Worm (Caenorhabditis elegans) whole organism, L4 larva: Measurements from ENCODE around the gene lyst-1.

Experiments
- F49E8.2 ChIP-seq: sonication (generic microtip); optimal IDR thresholded peaks from 2 replicates; lab custom pipeline; 2016; ENCODE audit warnings: missing compliant biosample characterization, mild to moderate bottlenecking, missing genetic modification characterization, borderline replicate concordance
- R02D3.7 ChIP-seq: fragments of 150-350 bp; sonication (generic microtip); optimal IDR thresholded peaks from 3 replicates; lab custom pipeline; 2014; ENCODE audit warnings: missing biosample characterization, missing genetic modification characterization
- T20F7.1 ChIP-seq: fragments of 200-800 bp; sonication (Bioruptor generic); optimal IDR thresholded peaks from 2 replicates; lab custom pipeline; 2018; ENCODE audit warnings: mild to moderate bottlenecking, missing genetic modification characterization, missing compliant biosample characterization
- Y105C5A.15 ChIP-seq: fragments of 200-800 bp; sonication (Bioruptor generic); IDR thresholded peaks from 2 replicates; pipeline ENCODE4 v1.3.6; 2022; ENCODE audit warnings: missing genetic modification characterization, missing compliant biosample characterization
- Y48G9A.11 ChIP-seq: fragments of 200-800 bp; sonication (Bioruptor generic); IDR thresholded peaks from 2 replicates; pipeline ENCODE4 v1.3.6; 2022; ENCODE audit warnings: missing genetic modification reagents, missing genetic modification characterization, missing compliant biosample characterization
- Y5F2A.4 ChIP-seq: fragments of 200-800 bp; sonication (Bioruptor generic); optimal IDR thresholded peaks from 2 replicates; lab custom pipeline; 2018; ENCODE audit warnings: mild to moderate bottlenecking, missing genetic modification characterization, missing compliant biosample characterization
- ZK546.5 ChIP-seq, 2 experiments: sonication (generic microtip); optimal IDR thresholded peaks; 2 replicates each; lab custom pipeline; 2017; ENCODE audit warnings: missing biosample characterization in 2 of 2, missing genetic modification characterization in 2 of 2
- aha-1 ChIP-seq: fragments of 150-350 bp; peaks from one replicate; lab custom pipeline; 2014; ENCODE audit warnings: missing biosample characterization, missing genetic modification characterization
- aly-2 ChIP-seq: sonication (generic microtip); optimal IDR thresholded peaks from 2 replicates; lab custom pipeline; 2018; ENCODE audit warnings: missing biosample characterization, missing genetic modification characterization
- arid-1 ChIP-seq: fragments of 200-800 bp; sonication (Bioruptor generic); conservative IDR thresholded peaks from 2 replicates; pipeline ENCODE4 v1.3.6; 2022; ENCODE audit warnings: missing genetic modification reagents, missing genetic modification characterization, missing compliant biosample characterization
- attf-4 ChIP-seq: sonication (generic microtip); optimal IDR thresholded peaks from 3 replicates; lab custom pipeline; 2017; ENCODE audit warnings: missing biosample characterization, missing genetic modification characterization
- ceh-28 ChIP-seq: fragments of 150-350 bp; optimal IDR thresholded peaks from 2 replicates; lab custom pipeline; 2014; ENCODE audit warnings: missing biosample characterization, missing genetic modification reagents, missing genetic modification characterization
- ceh-32 ChIP-seq: sonication (generic microtip); optimal IDR thresholded peaks from 2 replicates; lab custom pipeline; 2016; ENCODE audit warnings: mild to moderate bottlenecking, missing genetic modification characterization, missing compliant biosample characterization; ENCODE audit not compliant: poor library complexity
- ctbp-1 ChIP-seq: fragments of 200-800 bp; sonication (Bioruptor generic); IDR thresholded peaks from 2 replicates; pipeline ENCODE4 v1.3.6; 2022; ENCODE audit warnings: missing genetic modification reagents, missing genetic modification characterization, missing compliant biosample characterization
- daf-12 ChIP-seq: fragments of 150-350 bp; optimal IDR thresholded peaks from 2 replicates; lab custom pipeline; 2014; ENCODE audit warnings: missing biosample characterization, missing genetic modification reagents, missing genetic modification characterization
- daf-19 ChIP-seq: fragments of 200-800 bp; sonication (Bioruptor generic); conservative IDR thresholded peaks from 2 replicates; pipeline ENCODE4 v1.3.6; 2022; ENCODE audit warnings: missing genetic modification characterization, missing compliant biosample characterization
- daf-8 ChIP-seq: fragments of 200-800 bp; sonication (Bioruptor generic); IDR thresholded peaks from 2 replicates; pipeline ENCODE4 v1.3.6; 2022; ENCODE audit warnings: missing genetic modification characterization, missing compliant biosample characterization
- dmd-8 ChIP-seq: fragments of 200-800 bp; sonication (Bioruptor generic); IDR thresholded peaks from 2 replicates; pipeline ENCODE4 v1.3.6; 2022; ENCODE audit warnings: missing genetic modification characterization, missing compliant biosample characterization
- duxl-1 ChIP-seq: sonication (generic microtip); optimal IDR thresholded peaks from 2 replicates; lab custom pipeline; 2016; ENCODE audit warnings: mild to moderate bottlenecking, missing genetic modification characterization, moderate library complexity, missing compliant biosample characterization; ENCODE audit not compliant: poor library complexity
- fkh-10 ChIP-seq: fragments of 150-350 bp; optimal IDR thresholded peaks from 2 replicates; lab custom pipeline; 2014; ENCODE audit warnings: missing biosample characterization, missing genetic modification reagents, missing genetic modification characterization
- hmg-1.1 ChIP-seq: fragments of 200-800 bp; sonication (Bioruptor generic); IDR thresholded peaks from 2 replicates; pipeline ENCODE4 v1.3.6; 2022; ENCODE audit warnings: missing genetic modification reagents, missing genetic modification characterization, missing compliant biosample characterization
- lin-13 ChIP-seq: fragments of 150-350 bp; optimal IDR thresholded peaks from 2 replicates; lab custom pipeline; 2014; ENCODE audit warnings: missing biosample characterization, missing genetic modification reagents, missing genetic modification characterization
- lir-3 ChIP-seq: sonication (generic microtip); optimal IDR thresholded peaks from 2 replicates; lab custom pipeline; 2016; ENCODE audit warnings: mild to moderate bottlenecking, missing genetic modification characterization, missing compliant biosample characterization
- lsy-2 ChIP-seq, 2 experiments: fragments of 150-350 bp in 1 of 2; sonication (generic microtip) in 1 of 2; optimal IDR thresholded peaks; 2 replicates each; lab custom pipeline; 2014 to 2017; ENCODE audit warnings: missing biosample characterization in 2 of 2, missing genetic modification characterization in 2 of 2
- madf-5 ChIP-seq, 2 experiments: fragments of 200-800 bp; sonication (Bioruptor generic); IDR thresholded peaks; 2 replicates each; pipeline ENCODE4 v1.3.6; 2022; ENCODE audit warnings: missing compliant biosample characterization in 2 of 2, missing genetic modification characterization in 2 of 2
- madf-9 ChIP-seq: fragments of 200-800 bp; sonication (Bioruptor generic); conservative IDR thresholded peaks from 2 replicates; pipeline ENCODE4 v1.3.6; 2022; ENCODE audit warnings: missing genetic modification reagents, missing genetic modification characterization, missing compliant biosample characterization
- mdl-1 ChIP-seq, 2 experiments: fragments of 150-350 bp in 1 of 2; sonication (generic microtip) in 1 of 2; optimal IDR thresholded peaks; 2 replicates each; lab custom pipeline; 2014 to 2017; ENCODE audit warnings: missing biosample characterization in 2 of 2, missing genetic modification characterization in 2 of 2
- mdt-29 ChIP-seq: fragments of 200-800 bp; sonication (Bioruptor generic); IDR thresholded peaks from 2 replicates; pipeline ENCODE4 v1.3.6; 2022; ENCODE audit warnings: missing genetic modification reagents, missing genetic modification characterization, missing compliant biosample characterization
- mes-2 ChIP-seq: sonication (generic microtip); optimal IDR thresholded peaks from 2 replicates; lab custom pipeline; 2016; ENCODE audit warnings: missing genotype, mild to moderate bottlenecking, missing genetic modification characterization, missing compliant biosample characterization; ENCODE audit not compliant: poor library complexity, severe bottlenecking
- mxl-3 ChIP-seq: fragments of 200-800 bp; sonication (Bioruptor generic); optimal IDR thresholded peaks from 2 replicates; lab custom pipeline; 2018; ENCODE audit warnings: mild to moderate bottlenecking, missing genetic modification characterization, missing compliant biosample characterization
- nhr-28 ChIP-seq: fragments of 150-350 bp; optimal IDR thresholded peaks from 2 replicates; lab custom pipeline; 2014; ENCODE audit warnings: missing biosample characterization, missing genetic modification characterization
- nhr-6 ChIP-seq: fragments of 150-350 bp; optimal IDR thresholded peaks from 2 replicates; lab custom pipeline; 2014; ENCODE audit warnings: missing biosample characterization, missing genetic modification characterization
- nhr-77 ChIP-seq: fragments of 150-350 bp; optimal IDR thresholded peaks from 2 replicates; lab custom pipeline; 2014; ENCODE audit warnings: missing biosample characterization, missing genetic modification characterization
- sdz-12 ChIP-seq: fragments of 200-800 bp; sonication (Bioruptor generic); optimal IDR thresholded peaks from 2 replicates; lab custom pipeline; 2018; ENCODE audit warnings: mild to moderate bottlenecking, missing genetic modification characterization, missing compliant biosample characterization
- skn-1 ChIP-seq: fragments of 150-350 bp; optimal IDR thresholded peaks from 2 replicates; lab custom pipeline; 2014; ENCODE audit warnings: missing biosample characterization, missing genetic modification characterization
- snpc-4 ChIP-seq: fragments of 150-350 bp; optimal IDR thresholded peaks from 2 replicates; lab custom pipeline; 2014; ENCODE audit warnings: missing biosample characterization, missing genetic modification characterization
- spr-1 ChIP-seq: sonication (generic microtip); optimal IDR thresholded peaks from 2 replicates; lab custom pipeline; 2016; ENCODE audit warnings: mild to moderate bottlenecking, missing genetic modification characterization, missing compliant biosample characterization
- spr-3 ChIP-seq: fragments of 200-800 bp; sonication (Bioruptor generic); optimal IDR thresholded peaks from 2 replicates; lab custom pipeline; 2018; ENCODE audit warnings: mild to moderate bottlenecking, missing genetic modification characterization, missing compliant biosample characterization
- tag-97 ChIP-seq: fragments of 200-800 bp; sonication (Bioruptor generic); IDR thresholded peaks from 2 replicates; pipeline ENCODE4 v1.3.6; 2022; ENCODE audit warnings: missing genetic modification characterization, missing compliant biosample characterization
- tra-1 ChIP-seq: fragments of 200-800 bp; sonication (Bioruptor generic); IDR thresholded peaks from 2 replicates; pipeline ENCODE4 v1.3.6; 2022; ENCODE audit warnings: missing genetic modification reagents, missing genetic modification characterization, missing compliant biosample characterization
- unc-130 ChIP-seq: sonication (generic microtip); optimal IDR thresholded peaks from 2 replicates; lab custom pipeline; 2016; ENCODE audit warnings: missing genetic modification reagents, missing genetic modification characterization, missing compliant biosample characterization
- unc-39 ChIP-seq: sonication (generic microtip); optimal IDR thresholded peaks from 2 replicates; lab custom pipeline; 2017; ENCODE audit warnings: missing biosample characterization, missing genetic modification characterization
- zip-11 ChIP-seq: fragments of 200-800 bp; sonication (Bioruptor generic); IDR thresholded peaks from 2 replicates; pipeline ENCODE4 v1.3.6; 2022; ENCODE audit warnings: missing genetic modification characterization, missing compliant biosample characterization
- zip-2 ChIP-seq: fragments of 150-350 bp; optimal IDR thresholded peaks from 2 replicates; lab custom pipeline; 2014; ENCODE audit warnings: missing biosample characterization, missing genetic modification characterization
- ztf-7 ChIP-seq: fragments of 150-350 bp; optimal IDR thresholded peaks from 2 replicates; lab custom pipeline; 2014; ENCODE audit warnings: missing biosample characterization, missing genetic modification characterization

lyst-1 gene

ce11 chrX:12145919-12146318 is 5.0 kb upstream of the lyst-1 start (continued):
- no peak for TF ChIP-seq dmd-8 (GFP tag; lab: Robert Waterston, UW)
- no peak for TF ChIP-seq spr-1 (tag; lab: Kevin White, UChicago)

ce11 chrX:12143693-12144092 is 2.7 kb upstream of the lyst-1 start, which contains the start of gene M153.5:
TSS of gene M153.5 (plus strand) at chrX:12143993.
- no peak for TF ChIP-seq lir-3 (tag; lab: Kevin White, UChicago)
- no peak for TF ChIP-seq madf-9 (GFP tag; lab: Robert Waterston, UW)
- no peak for TF ChIP-seq ZK546.5 (tag; optimal IDR thresholded peaks at IDR 0.05; lab: Kevin White, UChicago)
- no peak for TF ChIP-seq Y48G9A.11 (GFP tag; lab: Robert Waterston, UW)
- no peak for TF ChIP-seq lsy-2 (tag; optimal IDR thresholded peaks at IDR 0.05; lab: Kevin White, UChicago)
- TF ChIP-seq mdt-29 (GFP tag; lab: Robert Waterston, UW): no peak
- TF ChIP-seq R02D3.7 (tag; lab: Kevin White, UChicago): no peak
- TF ChIP-seq tra-1 (GFP tag; lab: Robert Waterston, UW): no peak
- TF ChIP-seq aly-2 (tag; lab: Kevin White, UChicago): no peak
- TF ChIP-seq snpc-4: no peak
- TF ChIP-seq unc-39 (tag; lab: Kevin White, UChicago): no peak
- no peak for TF ChIP-seq nhr-28 (tag; lab: Kevin White, UChicago)
- no peak for TF ChIP-seq arid-1 (GFP tag; lab: Robert Waterston, UW)

ce11 chrX:12142569-12142968 is 1.6 kb upstream of the lyst-1 start, which contains the start of gene M153.3:
TSS of gene M153.3 (plus strand) at chrX:12142869.
- TF ChIP-seq Y5F2A.4 (no peak), mxl-3 (GFP tag; lab: Kevin White, UChicago) (no peak), nhr-77 (tag; lab: Kevin White, UChicago) (no peak), mes-2 (tag; lab: Kevin White, UChicago) (no peak), ceh-32 (tag; lab: Kevin White, UChicago) (no peak), lir-3 (tag; lab: Kevin White, UChicago) (no peak), lin-13 (GFP tag; lab: Kevin White, UChicago) (no peak), nhr-28 (tag; lab: Kevin White, UChicago) (no peak), hmg-1.1 (GFP tag; lab: Robert Waterston, UW) (no peak), nhr-6 (tag; lab: Kevin White, UChicago) (no peak), Y105C5A.15 (GFP tag; lab: Robert Waterston, UW) (no peak), daf-19 (GFP tag; lab: Robert Waterston, UW) (no peak), madf-5 (GFP tag; IDR thresholded peaks at IDR 0.05; lab: Robert Waterston, UW) (no peak), T20F7.1 (no peak), zip-11 (no peak), mdl-1 (tag; optimal IDR thresholded peaks at IDR 0.05; lab: Kevin White, UChicago) (no peak)

- no peak for TF ChIP-seq Y5F2A.4
- TF ChIP-seq fkh-10: no peak
- TF ChIP-seq skn-1 (tag; lab: Kevin White, UChicago): no peak
- TF ChIP-seq F49E8.2 (tag; lab: Kevin White, UChicago): no peak
- TF ChIP-seq spr-3 (GFP tag; lab: Kevin White, UChicago): no peak
- no peak for TF ChIP-seq daf-12 (tag; lab: Kevin White, UChicago)
Observed at ce11 chrX:12125308-12125707, 15.6 kb downstream of the lyst-1 start, which contains the start of gene lgc-18. TSS of gene lgc-18 (plus strand) at chrX:12125608.

ce11 chrX:12123152-12123551 is 17.8 kb downstream of the lyst-1 start, which contains the start of gene T01H10.11:
TSS of gene T01H10.11 (plus strand) at chrX:12123452.
- TF ChIP-seq unc-130 (GFP tag; lab: Kevin White, UChicago): no peak
- TF ChIP-seq zip-2 (tag; lab: Kevin White, UChicago): no peak
- no peak for TF ChIP-seq ztf-7
- no peak for TF ChIP-seq spr-1 (tag; lab: Kevin White, UChicago)
- TF ChIP-seq ceh-28 (tag; lab: Kevin White, UChicago): no peak
- no peak for TF ChIP-seq tra-1 (GFP tag; lab: Robert Waterston, UW)
- no peak for TF ChIP-seq daf-12 (tag; lab: Kevin White, UChicago)
- no peak for TF ChIP-seq hmg-1.1 (GFP tag; lab: Robert Waterston, UW)
- no peak for TF ChIP-seq daf-8 (GFP tag; lab: Robert Waterston, UW)
- no peak for TF ChIP-seq zip-11
- TF ChIP-seq sdz-12 (GFP tag; lab: Kevin White, UChicago): no peak
- no peak for TF ChIP-seq ctbp-1 (GFP tag; lab: Robert Waterston, UW)
- TF ChIP-seq duxl-1 (tag; lab: Kevin White, UChicago): no peak
- TF ChIP-seq attf-4 (tag; lab: Kevin White, UChicago): no peak
- no peak for TF ChIP-seq tag-97 (GFP tag; lab: Robert Waterston, UW)
- no peak for TF ChIP-seq aha-1 (tag; lab: Kevin White, UChicago)
